Worm (Caenorhabditis elegans) whole organism, L4 larva: Measurements from ENCODE around the gene T28D9.16.

Source experiments
- D1046.2 ChIP-seq: fragments of 200-800 bp; sonication (Bioruptor generic); IDR thresholded peaks from 2 replicates; pipeline ENCODE4 v1.3.6; 2022; ENCODE audit warnings: missing genetic modification characterization, missing compliant biosample characterization
- F10B5.3 ChIP-seq: sonication (generic microtip); optimal IDR thresholded peaks from 2 replicates; lab custom pipeline; 2016; ENCODE audit warnings: mild to moderate bottlenecking, missing genetic modification characterization, missing compliant biosample characterization
- F49E8.2 ChIP-seq: sonication (generic microtip); optimal IDR thresholded peaks from 2 replicates; lab custom pipeline; 2016; ENCODE audit warnings: missing compliant biosample characterization, mild to moderate bottlenecking, missing genetic modification characterization, borderline replicate concordance
- R02D3.7 ChIP-seq: fragments of 150-350 bp; sonication (generic microtip); optimal IDR thresholded peaks from 3 replicates; lab custom pipeline; 2014; ENCODE audit warnings: missing biosample characterization, missing genetic modification characterization
- Y105C5A.15 ChIP-seq: fragments of 200-800 bp; sonication (Bioruptor generic); IDR thresholded peaks from 2 replicates; pipeline ENCODE4 v1.3.6; 2022; ENCODE audit warnings: missing genetic modification characterization, missing compliant biosample characterization
- ZK337.2 ChIP-seq: fragments of 200-800 bp; sonication (Bioruptor generic); IDR thresholded peaks from 2 replicates; pipeline ENCODE4 v1.3.6; 2022; ENCODE audit warnings: missing genetic modification reagents, missing genetic modification characterization, missing compliant biosample characterization
- aly-2 ChIP-seq: sonication (generic microtip); optimal IDR thresholded peaks from 2 replicates; lab custom pipeline; 2018; ENCODE audit warnings: missing biosample characterization, missing genetic modification characterization
- attf-4 ChIP-seq: sonication (generic microtip); optimal IDR thresholded peaks from 3 replicates; lab custom pipeline; 2017; ENCODE audit warnings: missing biosample characterization, missing genetic modification characterization
- ceh-82 ChIP-seq: sonication (generic microtip); optimal IDR thresholded peaks from 2 replicates; lab custom pipeline; 2017; ENCODE audit warnings: missing biosample characterization, missing genetic modification characterization
- cey-2 ChIP-seq: sonication (generic microtip); optimal IDR thresholded peaks from 3 replicates; lab custom pipeline; 2017; ENCODE audit warnings: missing genetic modification characterization, mild to moderate bottlenecking, missing compliant biosample characterization, antibody characterized with exemption, borderline replicate concordance; ENCODE audit not compliant: insufficient read depth
- daf-16 ChIP-seq, 3 experiments: sonication (generic microtip); optimal IDR thresholded peaks; 2 replicates each; lab custom pipeline; 2016 to 2017; ENCODE audit warnings: missing genetic modification characterization in 3 of 3, missing genetic modification reagents in 3 of 3, mild to moderate bottlenecking in 2 of 3, missing compliant biosample characterization in 2 of 3, missing biosample characterization in 1 of 3, moderate library complexity in 1 of 3
- dmd-6 ChIP-seq: fragments of 200-800 bp; sonication (Bioruptor generic); IDR thresholded peaks from 2 replicates; pipeline ENCODE4 v1.3.6; 2022; ENCODE audit warnings: missing genetic modification reagents, missing genetic modification characterization, missing compliant biosample characterization
- dve-1 ChIP-seq: sonication (generic microtip); optimal IDR thresholded peaks from 2 replicates; lab custom pipeline; 2017; ENCODE audit warnings: antibody characterized with exemption, mild to moderate bottlenecking, missing genetic modification characterization, missing compliant biosample characterization; ENCODE audit not compliant: insufficient read depth
- fos-1 ChIP-seq: fragments of 150-350 bp; optimal IDR thresholded peaks from 2 replicates; lab custom pipeline; 2014; ENCODE audit warnings: missing biosample characterization, missing genetic modification characterization
- gei-8 ChIP-seq: fragments of 200-800 bp; sonication (Bioruptor generic); optimal IDR thresholded peaks from 2 replicates; lab custom pipeline; 2018; ENCODE audit warnings: mild to moderate bottlenecking, missing genetic modification characterization, missing compliant biosample characterization
- hif-1 ChIP-seq, 2 experiments: sonication (generic microtip); optimal IDR thresholded peaks; 2 replicates each; lab custom pipeline; 2016 to 2017; ENCODE audit warnings: missing compliant biosample characterization in 2 of 2, missing genetic modification characterization in 2 of 2, missing genetic modification reagents in 2 of 2, missing genotype in 2 of 2, mild to moderate bottlenecking in 1 of 2
- hmg-1.1 ChIP-seq: fragments of 200-800 bp; sonication (Bioruptor generic); IDR thresholded peaks from 2 replicates; pipeline ENCODE4 v1.3.6; 2022; ENCODE audit warnings: missing genetic modification reagents, missing genetic modification characterization, missing compliant biosample characterization
- jun-1 ChIP-seq: fragments of 150-350 bp; optimal IDR thresholded peaks from 2 replicates; lab custom pipeline; 2014; ENCODE audit warnings: missing biosample characterization, missing genetic modification reagents, missing genetic modification characterization
- lin-13 ChIP-seq: fragments of 150-350 bp; optimal IDR thresholded peaks from 2 replicates; lab custom pipeline; 2014; ENCODE audit warnings: missing biosample characterization, missing genetic modification reagents, missing genetic modification characterization
- lin-15B ChIP-seq: fragments of 150-350 bp; sonication (generic microtip); optimal IDR thresholded peaks from 3 replicates; lab custom pipeline; 2014; ENCODE audit warnings: missing biosample characterization, missing genetic modification characterization
- lin-38 ChIP-seq: fragments of 200-800 bp; sonication (Bioruptor generic); IDR thresholded peaks from 2 replicates; pipeline ENCODE4 v1.3.6; 2022; ENCODE audit warnings: missing genetic modification reagents, missing genetic modification characterization, missing compliant biosample characterization
- lir-3 ChIP-seq: sonication (generic microtip); optimal IDR thresholded peaks from 2 replicates; lab custom pipeline; 2016; ENCODE audit warnings: mild to moderate bottlenecking, missing genetic modification characterization, missing compliant biosample characterization
- lsy-2 ChIP-seq, 2 experiments: fragments of 150-350 bp in 1 of 2; sonication (generic microtip) in 1 of 2; optimal IDR thresholded peaks; 2 replicates each; lab custom pipeline; 2014 to 2017; ENCODE audit warnings: missing biosample characterization in 2 of 2, missing genetic modification characterization in 2 of 2
- madf-5 ChIP-seq, 2 experiments: fragments of 200-800 bp; sonication (Bioruptor generic); IDR thresholded peaks; 2 replicates each; pipeline ENCODE4 v1.3.6; 2022; ENCODE audit warnings: missing compliant biosample characterization in 2 of 2, missing genetic modification characterization in 2 of 2
- mdl-1 ChIP-seq, 2 experiments: fragments of 150-350 bp in 1 of 2; sonication (generic microtip) in 1 of 2; optimal IDR thresholded peaks; 2 replicates each; lab custom pipeline; 2014 to 2017; ENCODE audit warnings: missing biosample characterization in 2 of 2, missing genetic modification characterization in 2 of 2
- mdt-29 ChIP-seq: fragments of 200-800 bp; sonication (Bioruptor generic); IDR thresholded peaks from 2 replicates; pipeline ENCODE4 v1.3.6; 2022; ENCODE audit warnings: missing genetic modification reagents, missing genetic modification characterization, missing compliant biosample characterization
- mep-1 ChIP-seq: fragments of 150-350 bp; sonication (generic microtip); optimal IDR thresholded peaks from 3 replicates; lab custom pipeline; 2014; ENCODE audit warnings: missing biosample characterization, missing genetic modification characterization
- mes-2 ChIP-seq: sonication (generic microtip); optimal IDR thresholded peaks from 2 replicates; lab custom pipeline; 2016; ENCODE audit warnings: missing genotype, mild to moderate bottlenecking, missing genetic modification characterization, missing compliant biosample characterization; ENCODE audit not compliant: poor library complexity, severe bottlenecking
- nhr-102 ChIP-seq: sonication (generic microtip); optimal IDR thresholded peaks from 2 replicates; lab custom pipeline; 2016; ENCODE audit warnings: mild to moderate bottlenecking, missing genetic modification characterization, moderate library complexity, missing compliant biosample characterization
- nhr-111 ChIP-seq: fragments of 200-800 bp; sonication (Bioruptor generic); optimal IDR thresholded peaks from 2 replicates; lab custom pipeline; 2018; ENCODE audit warnings: mild to moderate bottlenecking, missing genetic modification characterization, missing compliant biosample characterization
- nhr-25 ChIP-seq: sonication (generic microtip); optimal IDR thresholded peaks from 2 replicates; lab custom pipeline; 2017; ENCODE audit warnings: missing genetic modification characterization, mild to moderate bottlenecking, missing compliant biosample characterization, antibody characterized with exemption, moderate library complexity, borderline replicate concordance; ENCODE audit not compliant: insufficient read depth
- nhr-28 ChIP-seq: fragments of 150-350 bp; optimal IDR thresholded peaks from 2 replicates; lab custom pipeline; 2014; ENCODE audit warnings: missing biosample characterization, missing genetic modification characterization
- nhr-42 ChIP-seq: fragments of 200-800 bp; sonication (Bioruptor generic); IDR thresholded peaks from 2 replicates; pipeline ENCODE4 v1.3.6; 2022; ENCODE audit warnings: missing genetic modification characterization, missing compliant biosample characterization
- nhr-48 ChIP-seq: sonication (generic microtip); optimal IDR thresholded peaks from 2 replicates; lab custom pipeline; 2016; ENCODE audit warnings: mild to moderate bottlenecking, missing genetic modification characterization, missing compliant biosample characterization
- nhr-76 ChIP-seq: fragments of 150-350 bp; optimal IDR thresholded peaks from 2 replicates; lab custom pipeline; 2014; ENCODE audit warnings: missing biosample characterization, missing genetic modification characterization
- nhr-77 ChIP-seq: fragments of 150-350 bp; optimal IDR thresholded peaks from 2 replicates; lab custom pipeline; 2014; ENCODE audit warnings: missing biosample characterization, missing genetic modification characterization
- php-3 ChIP-seq: fragments of 200-800 bp; sonication (Bioruptor generic); IDR thresholded peaks from 2 replicates; pipeline ENCODE4 v1.3.6; 2022; ENCODE audit warnings: missing genetic modification reagents, missing genetic modification characterization, missing compliant biosample characterization
- pqm-1 ChIP-seq: sonication (generic microtip); optimal IDR thresholded peaks from 2 replicates; lab custom pipeline; 2017; ENCODE audit warnings: missing biosample characterization, missing genetic modification characterization
- sdz-12 ChIP-seq: fragments of 200-800 bp; sonication (Bioruptor generic); optimal IDR thresholded peaks from 2 replicates; lab custom pipeline; 2018; ENCODE audit warnings: mild to moderate bottlenecking, missing genetic modification characterization, missing compliant biosample characterization
- snpc-1.2 ChIP-seq: fragments of 200-800 bp; sonication (Bioruptor generic); IDR thresholded peaks from 2 replicates; pipeline ENCODE4 v1.3.6; 2022; ENCODE audit warnings: missing genetic modification reagents, missing genetic modification characterization, missing compliant biosample characterization
- spr-3 ChIP-seq: fragments of 200-800 bp; sonication (Bioruptor generic); optimal IDR thresholded peaks from 2 replicates; lab custom pipeline; 2018; ENCODE audit warnings: mild to moderate bottlenecking, missing genetic modification characterization, missing compliant biosample characterization
- unc-130 ChIP-seq: sonication (generic microtip); optimal IDR thresholded peaks from 2 replicates; lab custom pipeline; 2016; ENCODE audit warnings: missing genetic modification reagents, missing genetic modification characterization, missing compliant biosample characterization
- unc-39 ChIP-seq: sonication (generic microtip); optimal IDR thresholded peaks from 2 replicates; lab custom pipeline; 2017; ENCODE audit warnings: missing biosample characterization, missing genetic modification characterization
- unc-62 ChIP-seq, 3 experiments: fragments of 150-350 bp in 1 of 3; sonication (generic microtip); optimal IDR thresholded peaks in 2 of 3; peaks in 1 of 3; 1 replicate in 1 of 3; 2 replicates in 2 of 3; lab custom pipeline; 2014 to 2017; ENCODE audit warnings: missing biosample characterization in 3 of 3, missing genetic modification characterization in 3 of 3, missing genetic modification reagents in 3 of 3, missing genotype in 1 of 3
- zip-11 ChIP-seq: fragments of 200-800 bp; sonication (Bioruptor generic); IDR thresholded peaks from 2 replicates; pipeline ENCODE4 v1.3.6; 2022; ENCODE audit warnings: missing genetic modification characterization, missing compliant biosample characterization
- zip-2 ChIP-seq: fragments of 150-350 bp; optimal IDR thresholded peaks from 2 replicates; lab custom pipeline; 2014; ENCODE audit warnings: missing biosample characterization, missing genetic modification characterization

T28D9.16 gene

DNA sequence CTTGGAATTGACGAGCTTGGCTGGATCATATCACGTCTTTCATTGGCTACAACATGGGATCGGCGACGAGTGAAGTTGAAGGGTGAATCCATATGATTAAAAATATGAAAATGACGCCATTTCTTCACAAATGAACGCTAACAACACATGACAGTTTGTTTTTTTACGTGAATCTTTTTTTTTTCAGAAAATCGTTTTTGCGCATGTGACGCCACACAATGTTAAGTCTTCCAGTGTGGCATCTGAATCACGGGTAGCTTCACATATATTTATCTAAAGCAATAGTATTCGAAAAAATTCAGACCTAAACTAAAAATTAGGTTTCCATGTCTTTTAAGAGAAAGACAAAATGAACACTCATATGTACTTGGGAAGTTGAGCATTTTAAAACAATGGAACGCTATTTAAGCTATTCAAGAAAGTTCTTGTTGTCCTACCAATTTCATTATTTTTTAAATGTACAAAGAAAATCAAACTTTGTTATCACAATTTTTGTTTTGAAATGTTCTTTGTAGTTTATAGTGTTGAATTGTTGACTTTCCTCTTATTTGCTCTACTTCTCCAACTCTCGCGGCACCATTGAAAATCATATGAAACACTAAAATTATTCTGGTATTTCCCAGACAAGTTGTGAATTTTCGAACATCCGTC lies 9.5 kb downstream of the T28D9.16 start, which contains the start of the genes lido-16 and plpp-1.2:
Gene lido-16, minus strand, starts transcription at position 101 of the 651 bp plus-strand sequence.
Gene plpp-1.2, plus strand, starts transcription at position 601 of the 651 bp plus-strand sequence.
- no peak for TF ChIP-seq nhr-42 (GFP tag; lab: Robert Waterston, UW)
- TF ChIP-seq lin-15B (tag; lab: Kevin White, UChicago), result no peak
- no peak for TF ChIP-seq aly-2 (tag; lab: Kevin White, UChicago)
- peak in 1 of 2 experiments; percentile 71 for TF ChIP-seq unc-62 (GFP tag; optimal IDR thresholded peaks at IDR 0.05 in 1 of 2; lab: Kevin White, UChicago)
- TF ChIP-seq unc-62 (tag; optimal IDR thresholded peaks at IDR 0.05; lab: Kevin White, UChicago), result no peak
- TF ChIP-seq, all 104 proteins: peak for 1

DNA sequence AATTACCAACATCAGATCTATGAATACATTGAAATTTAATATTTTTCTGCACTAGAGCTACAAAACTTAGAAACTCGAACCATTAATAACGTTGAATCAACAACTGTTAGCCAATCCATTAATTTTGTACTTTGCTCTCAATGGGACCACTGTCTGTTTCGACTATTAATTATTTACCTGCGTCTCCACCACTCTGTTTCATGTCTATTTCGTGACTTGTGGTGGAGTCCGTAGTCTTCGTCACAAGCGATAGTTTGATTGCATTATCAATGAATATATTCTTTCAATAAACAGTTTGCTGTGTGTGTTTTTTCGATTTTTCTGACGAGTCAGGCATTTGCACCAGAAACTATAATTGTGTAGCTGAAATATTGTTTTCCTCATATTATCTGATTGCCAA lies 10.9 kb downstream of the T28D9.16 start:
- no peak for TF ChIP-seq sdz-12
- TF ChIP-seq mdt-29 (GFP tag; lab: Robert Waterston, UW), result no peak
- no peak for TF ChIP-seq D1046.2 (GFP tag; lab: Robert Waterston, UW)
- TF ChIP-seq unc-39 (tag; lab: Kevin White, UChicago), result no peak
- no peak for TF ChIP-seq mep-1 (tag; lab: Kevin White, UChicago)
- no peak for TF ChIP-seq ZK337.2 (GFP tag; lab: Robert Waterston, UW)
- TF ChIP-seq nhr-111 (GFP tag; lab: Kevin White, UChicago), result no peak
- no peak for TF ChIP-seq nhr-42 (GFP tag; lab: Robert Waterston, UW)
- no peak for TF ChIP-seq mes-2 (tag; lab: Kevin White, UChicago)
- peak; percentile 37 for TF ChIP-seq nhr-77
- TF ChIP-seq nhr-25 (tag; lab: Kevin White, UChicago), result no peak
- no peak for TF ChIP-seq spr-3 (GFP tag; lab: Kevin White, UChicago)
- TF ChIP-seq lin-38 (GFP tag; lab: Robert Waterston, UW), result no peak
- no peak for TF ChIP-seq madf-5 (GFP tag; IDR thresholded peaks at IDR 0.05; lab: Robert Waterston, UW)
- TF ChIP-seq dmd-6 (GFP tag; lab: Robert Waterston, UW), result peak; percentile 58
- TF ChIP-seq hif-1 (tag; optimal IDR thresholded peaks at IDR 0.05; lab: Kevin White, UChicago), result no peak
- TF ChIP-seq nhr-28, result peak; percentile 99
- TF ChIP-seq R02D3.7 (tag; lab: Kevin White, UChicago), result no peak
- TF ChIP-seq mdl-1 (tag; optimal IDR thresholded peaks at IDR 0.05; lab: Kevin White, UChicago), result no peak
- TF ChIP-seq lir-3, result no peak
- TF ChIP-seq hmg-1.1 (GFP tag; lab: Robert Waterston, UW), result no peak
- no peak for TF ChIP-seq unc-130
- TF ChIP-seq lsy-2 (tag; optimal IDR thresholded peaks at IDR 0.05; lab: Kevin White, UChicago), result no peak
- no peak for TF ChIP-seq attf-4 (tag; lab: Kevin White, UChicago)
- no peak for TF ChIP-seq daf-16 (GFP tag; optimal IDR thresholded peaks at IDR 0.05; lab: Kevin White, UChicago)
- TF ChIP-seq daf-16 (tag; optimal IDR thresholded peaks at IDR 0.05; lab: Kevin White, UChicago), result peak; percentile 56
- TF ChIP-seq ceh-82, result no peak
- TF ChIP-seq fos-1, result no peak
- TF ChIP-seq F49E8.2 (tag; lab: Kevin White, UChicago), result no peak
- TF ChIP-seq Y105C5A.15 (GFP tag; lab: Robert Waterston, UW), result no peak
- TF ChIP-seq php-3 (GFP tag; lab: Robert Waterston, UW), result 0 out of 2 replicates have a peak, but pooled peaks have one; percentile 8
- TF ChIP-seq aly-2 (tag; lab: Kevin White, UChicago), result no peak
- TF ChIP-seq lin-13, result no peak
- TF ChIP-seq nhr-48 (tag; lab: Kevin White, UChicago), result no peak
- no peak for TF ChIP-seq nhr-76
- no peak for TF ChIP-seq zip-11 (GFP tag; lab: Robert Waterston, UW)
- peak; percentile 25 for TF ChIP-seq dve-1 (tag; lab: Kevin White, UChicago)
- no peak for TF ChIP-seq snpc-1.2
- no peak for TF ChIP-seq cey-2
- TF ChIP-seq jun-1, result no peak
- TF ChIP-seq zip-2 (tag; lab: Kevin White, UChicago), result no peak
- TF ChIP-seq nhr-102 (tag; lab: Kevin White, UChicago), result no peak
- TF ChIP-seq pqm-1 (tag; lab: Kevin White, UChicago), result peak; percentile 83
- TF ChIP-seq gei-8 (GFP tag; lab: Kevin White, UChicago), result no peak
- TF ChIP-seq F10B5.3 (tag; lab: Kevin White, UChicago), result no peak
